Fruit fly (Drosophila melanogaster): ENCODE results near the gene Rbfox1.

dm6 chr3L:10533878-10534277 is 52.7 kb downstream of the Rbfox1 start:
- TF ChIP-seq psq (optimal IDR thresholded peaks at IDR 0.05) (no peak), CG8478 (optimal IDR thresholded peaks at IDR 0.05) (no peak), Dll (optimal IDR thresholded peaks at IDR 0.05) (no peak), usp (GFP tag; optimal IDR thresholded peaks at IDR 0.05) (no peak), pan (optimal IDR thresholded peaks at IDR 0.05) (no peak), EcR (GFP tag; optimal IDR thresholded peaks at IDR 0.05) (no peak)
